Worm (Caenorhabditis elegans) whole organism, young adult: ENCODE results near the gene F42A6.2.
A peak's percentile ranks its signal among the peaks of the same experiment; 100 is the strongest.
"Not testable (repeated sequence)": the region's sequence is repeated elsewhere in the genome, so short reads cannot be mapped to it uniquely, and the experiment has no call there.

ENCODE experiments used
- B0261.1 ChIP-seq: sonication (generic microtip); optimal IDR thresholded peaks from 2 replicates; lab custom pipeline; 2016; ENCODE audit warnings: mild to moderate bottlenecking, missing genetic modification characterization, moderate library complexity, missing compliant biosample characterization
- B0336.3 ChIP-seq: fragments of 200-800 bp; sonication (Bioruptor generic); IDR thresholded peaks from 2 replicates; pipeline ENCODE4 v1.3.6; 2022; ENCODE audit warnings: missing genetic modification characterization, missing compliant biosample characterization
- C06A6.2 ChIP-seq: fragments of 200-800 bp; sonication (Bioruptor generic); conservative IDR thresholded peaks from 2 replicates; pipeline ENCODE4 v1.3.6; 2022; ENCODE audit warnings: missing genetic modification characterization, missing compliant biosample characterization
- C17E4.6 ChIP-seq: fragments of 200-800 bp; sonication (Bioruptor generic); IDR thresholded peaks from 2 replicates; pipeline ENCODE4 v1.3.6; 2022; ENCODE audit warnings: missing genetic modification reagents, missing genetic modification characterization, missing compliant biosample characterization
- F22D6.2 ChIP-seq: sonication (generic microtip); optimal IDR thresholded peaks from 2 replicates; lab custom pipeline; 2016; ENCODE audit warnings: mild to moderate bottlenecking, missing genetic modification characterization, missing compliant biosample characterization
- F37B4.10 ChIP-seq: fragments of 200-800 bp; sonication (Bioruptor generic); IDR thresholded peaks from 2 replicates; pipeline ENCODE4 v1.3.6; 2022; ENCODE audit warnings: missing genetic modification characterization, missing compliant biosample characterization
- F39B2.1 ChIP-seq: fragments of 200-800 bp; sonication (Bioruptor generic); IDR thresholded peaks from 2 replicates; pipeline ENCODE4 v1.3.6; 2022; ENCODE audit warnings: missing genetic modification reagents, missing genetic modification characterization, missing compliant biosample characterization
- F49E8.2 ChIP-seq: sonication (generic microtip); optimal IDR thresholded peaks from 3 replicates; lab custom pipeline; 2017; ENCODE audit warnings: missing genetic modification characterization, mild to moderate bottlenecking, missing compliant biosample characterization, antibody characterized with exemption, moderate library complexity; ENCODE audit not compliant: insufficient read depth
- K12H6.12 ChIP-seq: fragments of 200-800 bp; sonication (Bioruptor generic); optimal IDR thresholded peaks from 2 replicates; lab custom pipeline; 2018; ENCODE audit warnings: mild to moderate bottlenecking, missing genetic modification characterization, missing compliant biosample characterization
- T07F8.4 ChIP-seq: sonication (generic microtip); optimal IDR thresholded peaks from 2 replicates; lab custom pipeline; 2016; ENCODE audit warnings: mild to moderate bottlenecking, missing genetic modification characterization, moderate library complexity, missing compliant biosample characterization
- Y53G8AR.9 ChIP-seq: fragments of 200-800 bp; sonication (Bioruptor generic); conservative IDR thresholded peaks from 2 replicates; pipeline ENCODE4 v1.3.6; 2022; ENCODE audit warnings: missing genetic modification reagents, missing genetic modification characterization, missing compliant biosample characterization
- akir-1 ChIP-seq: fragments of 200-800 bp; sonication (Bioruptor generic); optimal IDR thresholded peaks from 2 replicates; lab custom pipeline; 2018; ENCODE audit warnings: mild to moderate bottlenecking, missing genetic modification characterization, moderate library complexity, missing compliant biosample characterization
- aptf-3 ChIP-seq: fragments of 200-800 bp; sonication (Bioruptor generic); IDR thresholded peaks from 2 replicates; pipeline ENCODE4 v1.3.6; 2022; ENCODE audit warnings: missing genetic modification characterization, missing compliant biosample characterization
- atf-7 ChIP-seq: sonication (generic microtip); optimal IDR thresholded peaks from 2 replicates; lab custom pipeline; 2017; ENCODE audit warnings: mild to moderate bottlenecking, missing genetic modification characterization, missing compliant biosample characterization
- athp-1 ChIP-seq: sonication (generic microtip); optimal IDR thresholded peaks from 2 replicates; lab custom pipeline; 2017; ENCODE audit warnings: mild to moderate bottlenecking, missing genetic modification characterization, missing compliant biosample characterization
- bed-2 ChIP-seq: fragments of 200-800 bp; sonication (Bioruptor generic); IDR thresholded peaks from 2 replicates; pipeline ENCODE4 v1.3.6; 2022; ENCODE audit warnings: missing genetic modification reagents, missing genetic modification characterization, missing compliant biosample characterization
- ceh-100 ChIP-seq: fragments of 200-800 bp; sonication (Bioruptor generic); IDR thresholded peaks from 2 replicates; pipeline ENCODE4 v1.3.6; 2022; ENCODE audit warnings: missing genetic modification reagents, missing genetic modification characterization, missing compliant biosample characterization
- ceh-79 ChIP-seq: sonication (generic microtip); optimal IDR thresholded peaks from 2 replicates; lab custom pipeline; 2017; ENCODE audit warnings: mild to moderate bottlenecking, missing genetic modification characterization, missing compliant biosample characterization
- ceh-91 ChIP-seq: fragments of 200-800 bp; sonication (Bioruptor generic); IDR thresholded peaks from 2 replicates; pipeline ENCODE4 v1.3.6; 2022; ENCODE audit warnings: missing genetic modification reagents, missing genetic modification characterization, missing compliant biosample characterization
- chd-7 ChIP-seq: sonication (generic microtip); optimal IDR thresholded peaks from 2 replicates; lab custom pipeline; 2016; ENCODE audit warnings: mild to moderate bottlenecking, missing genetic modification characterization, moderate library complexity, missing compliant biosample characterization
- efl-1 ChIP-seq: fragments of 150-350 bp; optimal IDR thresholded peaks from 2 replicates; lab custom pipeline; 2014; ENCODE audit warnings: missing biosample characterization, missing genetic modification reagents, missing genetic modification characterization
- egl-18 ChIP-seq: fragments of 200-800 bp; sonication (Bioruptor generic); IDR thresholded peaks from 2 replicates; pipeline ENCODE4 v1.3.6; 2022; ENCODE audit warnings: missing genetic modification reagents, missing genetic modification characterization, missing compliant biosample characterization
- egrh-3 ChIP-seq: fragments of 200-800 bp; sonication (Bioruptor generic); IDR thresholded peaks from 2 replicates; pipeline ENCODE4 v1.3.6; 2022; ENCODE audit warnings: missing genetic modification reagents, missing genetic modification characterization, missing compliant biosample characterization
- ekl-4 ChIP-seq: fragments of 200-800 bp; sonication (Bioruptor generic); IDR thresholded peaks from 2 replicates; pipeline ENCODE4 v1.3.6; 2022; ENCODE audit warnings: missing genetic modification reagents, missing genetic modification characterization, missing compliant biosample characterization
- hlh-26 ChIP-seq: fragments of 200-800 bp; sonication (Bioruptor generic); conservative IDR thresholded peaks from 2 replicates; pipeline ENCODE4 v1.3.6; 2022; ENCODE audit warnings: missing genetic modification reagents, missing genetic modification characterization, missing compliant biosample characterization
- hmg-1.2 ChIP-seq: fragments of 200-800 bp; sonication (Bioruptor generic); IDR thresholded peaks from 2 replicates; pipeline ENCODE4 v1.3.6; 2022; ENCODE audit warnings: missing genetic modification reagents, missing genetic modification characterization, missing compliant biosample characterization
- hmg-20 ChIP-seq: fragments of 200-800 bp; sonication (Bioruptor generic); IDR thresholded peaks from 2 replicates; pipeline ENCODE4 v1.3.6; 2022; ENCODE audit warnings: missing genetic modification reagents, missing genetic modification characterization, missing compliant biosample characterization
- lin-26 ChIP-seq: fragments of 200-800 bp; sonication (Bioruptor generic); IDR thresholded peaks from 2 replicates; pipeline ENCODE4 v1.3.6; 2022; ENCODE audit warnings: missing genetic modification reagents, missing genetic modification characterization, missing compliant biosample characterization
- lin-35 ChIP-seq, 3 experiments: fragments of 150-350 bp in 2 of 3; sonication (generic microtip) in 1 of 3; optimal IDR thresholded peaks; 2 replicates each; lab custom pipeline; 2014 to 2018; ENCODE audit warnings: missing biosample characterization in 3 of 3, missing genetic modification characterization in 3 of 3, missing genetic modification reagents in 3 of 3
- lin-40 ChIP-seq: sonication (generic microtip); optimal IDR thresholded peaks from 2 replicates; lab custom pipeline; 2016; ENCODE audit warnings: missing genetic modification characterization, mild to moderate bottlenecking, missing compliant biosample characterization, missing genotype, missing genetic modification reagents
- lin-54 ChIP-seq: fragments of 200-800 bp; sonication (Bioruptor generic); optimal IDR thresholded peaks from 2 replicates; lab custom pipeline; 2018; ENCODE audit warnings: mild to moderate bottlenecking, missing genetic modification characterization, missing compliant biosample characterization
- madf-8 ChIP-seq: fragments of 200-800 bp; sonication (Bioruptor generic); conservative IDR thresholded peaks from 2 replicates; pipeline ENCODE4 v1.3.6; 2022; ENCODE audit warnings: missing genetic modification reagents, missing genetic modification characterization, missing compliant biosample characterization
- mcd-1 ChIP-seq: fragments of 200-800 bp; sonication (Bioruptor generic); IDR thresholded peaks from 2 replicates; pipeline ENCODE4 v1.3.6; 2022; ENCODE audit warnings: missing genetic modification reagents, missing genetic modification characterization, missing compliant biosample characterization
- mel-28 ChIP-seq: sonication (generic microtip); optimal IDR thresholded peaks from 2 replicates; lab custom pipeline; 2016; ENCODE audit warnings: borderline replicate concordance, mild to moderate bottlenecking, missing genetic modification characterization, missing compliant biosample characterization
- nfyb-1 ChIP-seq: fragments of 200-800 bp; sonication (Bioruptor generic); IDR thresholded peaks from 2 replicates; pipeline ENCODE4 v1.3.6; 2022; ENCODE audit warnings: missing genetic modification reagents, missing genetic modification characterization, missing compliant biosample characterization
- nhr-120 ChIP-seq: fragments of 200-800 bp; sonication (Bioruptor generic); IDR thresholded peaks from 2 replicates; pipeline ENCODE4 v1.3.6; 2022; ENCODE audit warnings: missing genetic modification characterization, missing compliant biosample characterization
- sptf-2 ChIP-seq: fragments of 200-800 bp; sonication (Bioruptor generic); optimal IDR thresholded peaks from 2 replicates; lab custom pipeline; 2018; ENCODE audit warnings: mild to moderate bottlenecking, missing genetic modification characterization, missing compliant biosample characterization
- unc-130 ChIP-seq: sonication (generic microtip); optimal IDR thresholded peaks from 2 replicates; lab custom pipeline; 2016; ENCODE audit warnings: missing genetic modification reagents, missing genetic modification characterization, missing compliant biosample characterization
- ztf-25 ChIP-seq: fragments of 200-800 bp; sonication (Bioruptor generic); IDR thresholded peaks from 2 replicates; pipeline ENCODE4 v1.3.6; 2022; ENCODE audit warnings: missing genetic modification reagents, missing genetic modification characterization, missing compliant biosample characterization
- ztf-26 ChIP-seq: sonication (generic microtip); optimal IDR thresholded peaks from 2 replicates; lab custom pipeline; 2017; ENCODE audit warnings: missing genetic modification characterization, missing compliant biosample characterization

Gene F42A6.2

ce11 chrIV:3313311-3313710, 28.0 kb upstream of the F42A6.2 start (continued):
- TF ChIP-seq ceh-91 (GFP tag; lab: Robert Waterston, UW) (peak; percentile 98), lin-40 (tag; lab: Kevin White, UChicago) (peak; percentile 79), unc-130 (GFP tag; lab: Kevin White, UChicago) (peak; percentile 71), lin-54 (GFP tag; lab: Kevin White, UChicago) (peak; percentile 92), atf-7 (tag; lab: Kevin White, UChicago) (peak; percentile 62), ekl-4 (GFP tag; lab: Robert Waterston, UW) (peak; percentile 98), F37B4.10 (peak; percentile 96), F39B2.1 (GFP tag; lab: Robert Waterston, UW) (peak; percentile 83; the same call in 1 of the 2 replicates), egl-18 (GFP tag; lab: Robert Waterston, UW) (peak; percentile 95)

- peak; percentile 45; the same call in 1 of the 2 replicates for TF ChIP-seq hmg-1.2
These were observed 27.2 kb upstream of the F42A6.2 start for ce11 chrIV:3314099-3314498.

- peak; percentile 81 for TF ChIP-seq egrh-3 (GFP tag; lab: Robert Waterston, UW)
These were observed 20.5 kb upstream of the F42A6.2 start for ce11 chrIV:3320778-3321177.

DNA sequence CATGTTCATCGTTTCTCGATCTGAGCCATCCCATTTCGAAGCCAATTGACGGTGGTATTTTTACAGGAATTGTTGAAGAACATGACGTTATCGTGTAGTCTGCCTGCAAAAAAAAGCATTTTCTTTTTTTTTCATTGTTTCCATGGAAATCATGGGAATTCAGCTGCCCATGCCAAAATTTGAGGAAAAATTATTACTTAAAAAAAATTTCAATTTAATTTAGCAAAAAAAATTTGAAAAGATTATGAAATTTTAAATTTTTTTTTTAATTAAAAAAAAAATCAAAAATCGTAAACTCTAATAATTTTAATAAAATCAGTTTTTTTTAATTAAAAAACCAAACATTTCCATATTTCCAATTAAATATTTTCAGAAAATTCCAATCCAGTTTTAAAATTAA, 9.5 kb upstream of the F42A6.2 start, which contains the start of gene F42A6.5:
Gene F42A6.5, minus strand, starts transcription at position 101 of the 400 bp plus-strand sequence.
- not testable (repeated sequence) for TF ChIP-seq ekl-4 (GFP tag; lab: Robert Waterston, UW); hmg-20 (GFP tag; lab: Robert Waterston, UW); efl-1 (GFP tag; lab: Kevin White, UChicago)
- TF ChIP-seq, all 124 proteins: peak for 0; not testable (repeated sequence) for 124

ce11 chrIV:3336585-3336984, 4.7 kb upstream of the F42A6.2 start, which contains the start of gene F42A6.6:
TSS of gene F42A6.6 (minus strand) at chrIV:3336873.
- TF ChIP-seq ceh-79 (tag; lab: Kevin White, UChicago) (peak; percentile 92), B0336.3 (GFP tag; lab: Robert Waterston, UW) (peak; percentile 95), efl-1 (GFP tag; lab: Kevin White, UChicago) (no peak), F22D6.2 (no peak), bed-2 (GFP tag; lab: Robert Waterston, UW) (no peak), F39B2.1 (GFP tag; lab: Robert Waterston, UW) (peak; percentile 75; the same call in 1 of the 2 replicates), nhr-120 (GFP tag; lab: Robert Waterston, UW) (0 out of 2 replicates have a peak, but pooled peaks have one; percentile 79), aptf-3 (GFP tag; lab: Robert Waterston, UW) (peak; percentile 92), Y53G8AR.9 (peak; percentile 94), madf-8 (peak; percentile 41; the same call in 1 of the 2 replicates), chd-7 (tag; lab: Kevin White, UChicago) (peak; percentile 88), lin-26 (peak; percentile 64), C06A6.2 (GFP tag; lab: Robert Waterston, UW) (0 out of 2 replicates have a peak, but pooled peaks have one; percentile 16), ztf-25 (GFP tag; lab: Robert Waterston, UW) (0 out of 2 replicates have a peak, but pooled peaks have one; percentile 53), mcd-1 (GFP tag; lab: Robert Waterston, UW) (peak; percentile 67), hlh-26 (GFP tag; lab: Robert Waterston, UW) (no peak), nfyb-1 (GFP tag; lab: Robert Waterston, UW) (peak; percentile 82), akir-1 (GFP tag; lab: Kevin White, UChicago) (no peak), B0261.1 (tag; lab: Kevin White, UChicago) (peak; percentile 31), ztf-26 (peak; percentile 25), F49E8.2 (tag; lab: Kevin White, UChicago) (peak; percentile 96), hmg-20 (GFP tag; lab: Robert Waterston, UW) (0 out of 2 replicates have a peak, but pooled peaks have one; percentile 39), lin-54 (GFP tag; lab: Kevin White, UChicago) (peak; percentile 67), mel-28 (peak; percentile 41), K12H6.12 (tag; lab: Kevin White, UChicago) (peak; percentile 51), T07F8.4 (no peak), athp-1 (tag; lab: Kevin White, UChicago) (peak; percentile 85), ceh-100 (peak; percentile 72), lin-35 (GFP tag; optimal IDR thresholded peaks at IDR 0.05; lab: Kevin White, UChicago) (peak in 2 of 3 experiments; percentile 12 to 43), C17E4.6 (peak; percentile 88; the same call in 1 of the 2 replicates), sptf-2 (GFP tag; lab: Kevin White, UChicago) (no peak)
